Worm (Caenorhabditis elegans) whole organism, L1 larva: Measurements from ENCODE around the gene col-138.

Experiments used
- C04F5.9 ChIP-seq: sonication (generic microtip); optimal IDR thresholded peaks from 2 replicates; lab custom pipeline; 2016; ENCODE audit warnings: missing genetic modification characterization, missing compliant biosample characterization
- C16A3.4 ChIP-seq: fragments of 150-350 bp; optimal IDR thresholded peaks from 2 replicates; lab custom pipeline; 2014; ENCODE audit warnings: missing biosample characterization, missing genetic modification characterization
- ceh-82 ChIP-seq, 3 experiments: fragments of 150-350 bp in 1 of 3; sonication (generic microtip) in 2 of 3; optimal IDR thresholded peaks; 2 replicates each; lab custom pipeline; 2014 to 2017; ENCODE audit warnings: missing biosample characterization in 3 of 3, missing genetic modification characterization in 3 of 3
- dpl-1 ChIP-seq, 3 experiments: fragments of 150-350 bp in 2 of 3; sonication (generic microtip) in 1 of 3; optimal IDR thresholded peaks; 2 replicates each; lab custom pipeline; 2014 to 2017; ENCODE audit warnings: missing biosample characterization in 3 of 3, missing genetic modification characterization in 3 of 3, missing genetic modification reagents in 3 of 3
- dsc-1 ChIP-seq: sonication (generic microtip); optimal IDR thresholded peaks from 2 replicates; lab custom pipeline; 2016; ENCODE audit warnings: mild to moderate bottlenecking, missing genetic modification characterization, missing compliant biosample characterization
- efl-1 ChIP-seq, 4 experiments: fragments of 150-350 bp; optimal IDR thresholded peaks in 3 of 4; peaks in 1 of 4; 1 replicate in 1 of 4; 2 replicates in 3 of 4; lab custom pipeline; 2014; ENCODE audit warnings: missing biosample characterization in 2 of 4, missing genetic modification characterization in 2 of 4, missing genetic modification reagents in 2 of 4
- efl-3 ChIP-seq: fragments of 200-800 bp; sonication (Bioruptor generic); optimal IDR thresholded peaks from 2 replicates; lab custom pipeline; 2018; ENCODE audit warnings: mild to moderate bottlenecking, missing genetic modification characterization, missing compliant biosample characterization
- egl-27 ChIP-seq, 2 experiments: fragments of 150-350 bp in 1 of 2; sonication (generic microtip); optimal IDR thresholded peaks; 3 replicates each; lab custom pipeline; 2017 to 2018; ENCODE audit warnings: missing biosample characterization in 2 of 2, missing genetic modification characterization in 2 of 2, missing genetic modification reagents in 2 of 2
- elt-2 ChIP-seq: sonication (generic microtip); optimal IDR thresholded peaks from 2 replicates; lab custom pipeline; 2016; ENCODE audit warnings: missing genetic modification characterization, mild to moderate bottlenecking, inconsistent platforms, missing compliant biosample characterization, missing genetic modification reagents
- fkh-10 ChIP-seq: sonication (generic microtip); optimal IDR thresholded peaks from 2 replicates; lab custom pipeline; 2017; ENCODE audit warnings: missing biosample characterization, missing genetic modification reagents, missing genetic modification characterization
- fkh-8 ChIP-seq: sonication (generic microtip); optimal IDR thresholded peaks from 2 replicates; lab custom pipeline; 2016; ENCODE audit warnings: mild to moderate bottlenecking, missing genetic modification characterization, missing compliant biosample characterization
- hlh-17 ChIP-seq: fragments of 200-800 bp; sonication (Bioruptor generic); optimal IDR thresholded peaks from 2 replicates; lab custom pipeline; 2018; ENCODE audit warnings: missing genetic modification characterization, mild to moderate bottlenecking, missing compliant biosample characterization, moderate library complexity, borderline replicate concordance
- jun-1 ChIP-seq: fragments of 150-350 bp; optimal IDR thresholded peaks from 2 replicates; lab custom pipeline; 2014; ENCODE audit warnings: missing biosample characterization, missing genetic modification reagents, missing genetic modification characterization
- lin-14 ChIP-seq: fragments of 200-800 bp; sonication (Bioruptor generic); optimal IDR thresholded peaks from 2 replicates; lab custom pipeline; 2018; ENCODE audit warnings: mild to moderate bottlenecking, missing genetic modification characterization, moderate library complexity, missing compliant biosample characterization
- lin-15B ChIP-seq: fragments of 150-350 bp; sonication (generic microtip); optimal IDR thresholded peaks from 3 replicates; lab custom pipeline; 2014; ENCODE audit warnings: missing biosample characterization, missing genetic modification characterization
- mef-2 ChIP-seq: fragments of 150-350 bp; optimal IDR thresholded peaks from 2 replicates; lab custom pipeline; 2014; ENCODE audit warnings: missing biosample characterization, missing genetic modification characterization
- mep-1 ChIP-seq: fragments of 150-350 bp; optimal IDR thresholded peaks from 2 replicates; lab custom pipeline; 2014; ENCODE audit warnings: missing biosample characterization, missing genetic modification characterization
- nhr-11 ChIP-seq: fragments of 150-350 bp; optimal IDR thresholded peaks from 2 replicates; lab custom pipeline; 2014; ENCODE audit warnings: missing biosample characterization, missing genetic modification characterization
- nhr-47 ChIP-seq: sonication (generic microtip); optimal IDR thresholded peaks from 2 replicates; lab custom pipeline; 2016; ENCODE audit warnings: mild to moderate bottlenecking, missing genetic modification characterization, moderate library complexity, missing compliant biosample characterization
- nhr-77 ChIP-seq: fragments of 150-350 bp; optimal IDR thresholded peaks from 2 replicates; lab custom pipeline; 2014; ENCODE audit warnings: missing biosample characterization, missing genetic modification characterization
- nhr-85 ChIP-seq: sonication (generic microtip); peaks from one replicate; lab custom pipeline; 2016; ENCODE audit warnings: missing genetic modification characterization, inconsistent platforms, missing compliant biosample characterization
- nhr-90 ChIP-seq: sonication (generic microtip); optimal IDR thresholded peaks from 2 replicates; lab custom pipeline; 2016; ENCODE audit warnings: mild to moderate bottlenecking, missing genetic modification characterization, missing compliant biosample characterization; ENCODE audit not compliant: poor library complexity
- pqm-1 ChIP-seq: sonication (generic microtip); optimal IDR thresholded peaks from 3 replicates; lab custom pipeline; 2017; ENCODE audit warnings: missing biosample characterization, missing genetic modification characterization
- rnt-1 ChIP-seq: sonication (generic microtip); optimal IDR thresholded peaks from 2 replicates; lab custom pipeline; 2016; ENCODE audit warnings: mild to moderate bottlenecking, missing genetic modification characterization, moderate library complexity, missing compliant biosample characterization
- snpc-4 ChIP-seq: fragments of 150-350 bp; optimal IDR thresholded peaks from 2 replicates; lab custom pipeline; 2014; ENCODE audit warnings: missing biosample characterization, missing genetic modification characterization
- sptf-1 ChIP-seq: fragments of 150-350 bp; optimal IDR thresholded peaks from 2 replicates; lab custom pipeline; 2014; ENCODE audit warnings: missing biosample characterization, missing genetic modification characterization
- tbx-2 ChIP-seq: sonication (generic microtip); optimal IDR thresholded peaks from 2 replicates; lab custom pipeline; 2016; ENCODE audit warnings: missing genetic modification characterization, missing compliant biosample characterization
- tlp-1 ChIP-seq: fragments of 150-350 bp; optimal IDR thresholded peaks from 2 replicates; lab custom pipeline; 2014; ENCODE audit warnings: missing biosample characterization, missing genetic modification characterization
- unc-62 ChIP-seq: fragments of 150-350 bp; optimal IDR thresholded peaks from 2 replicates; lab custom pipeline; 2014; ENCODE audit warnings: missing biosample characterization, missing genetic modification reagents, missing genetic modification characterization
- vab-15 ChIP-seq: sonication (generic microtip); optimal IDR thresholded peaks from 2 replicates; lab custom pipeline; 2017; ENCODE audit warnings: missing genotype, mild to moderate bottlenecking, missing genetic modification characterization, missing compliant biosample characterization
- ztf-4 ChIP-seq: fragments of 150-350 bp; optimal IDR thresholded peaks from 2 replicates; lab custom pipeline; 2014; ENCODE audit warnings: missing biosample characterization, missing genetic modification characterization

col-138 gene

ce11 chrIV:17179071-17179470 lies 4.5 kb downstream of the col-138 start:
- TF ChIP-seq pqm-1 (tag; lab: Kevin White, UChicago) (peak; percentile 73), lin-15B (tag; lab: Kevin White, UChicago) (no peak), mef-2 (tag; lab: Kevin White, UChicago) (no peak), elt-2 (peak; percentile 59), efl-3 (GFP tag; lab: Kevin White, UChicago) (no peak)
- TF ChIP-seq, all 84 proteins: peak for 2

- no peak for TF ChIP-seq nhr-47
- no peak for TF ChIP-seq sptf-1 (tag; lab: Kevin White, UChicago)
- TF ChIP-seq nhr-85: no peak
These were observed 7.4 kb downstream of the col-138 start, which contains the start of gene C52D10.3 for ce11 chrIV:17176177-17176576. TSS of gene C52D10.3 (plus strand) at chrIV:17176477.

ce11 chrIV:17174980-17175379 lies 8.5 kb downstream of the col-138 start:
- TF ChIP-seq nhr-77 (tag; lab: Kevin White, UChicago) (no peak), efl-1 (optimal IDR thresholded peaks at IDR 0.05; lab: Kevin White, UChicago) (no peak), efl-1 (GFP tag; optimal IDR thresholded peaks at IDR 0.05 in 1 of 2; lab: Kevin White, UChicago) (peak in 1 of 2 experiments; percentile 68)

ce11 chrIV:17174087-17174486 lies 9.4 kb downstream of the col-138 start:
- TF ChIP-seq egl-27 (tag; optimal IDR thresholded peaks at IDR 0.05; lab: Kevin White, UChicago) (no peak), elt-2 (peak; percentile 94), jun-1 (peak; percentile 0), nhr-90 (tag; lab: Kevin White, UChicago) (peak; percentile 35), dpl-1 (GFP tag; optimal IDR thresholded peaks at IDR 0.05; lab: Kevin White, UChicago) (no peak)

- TF ChIP-seq elt-2 (peak; percentile 87), pqm-1 (tag; lab: Kevin White, UChicago) (peak; percentile 83), tlp-1 (tag; lab: Kevin White, UChicago) (peak; percentile 9), fkh-8 (no peak), lin-14 (peak; percentile 42), ztf-4 (tag; lab: Kevin White, UChicago) (no peak), fkh-10 (GFP tag; lab: Kevin White, UChicago) (no peak), C16A3.4 (no peak), ceh-82 (tag; optimal IDR thresholded peaks at IDR 0.05; lab: Kevin White, UChicago) (no peak)
These were observed 11.8 kb downstream of the col-138 start for ce11 chrIV:17171732-17172131.

- TF ChIP-seq nhr-90 (tag; lab: Kevin White, UChicago) (no peak), dsc-1 (tag; lab: Kevin White, UChicago) (no peak), rnt-1 (tag; lab: Kevin White, UChicago) (no peak), tbx-2 (tag; lab: Kevin White, UChicago) (no peak), vab-15 (tag; lab: Kevin White, UChicago) (no peak), nhr-11 (tag; lab: Kevin White, UChicago) (no peak), C04F5.9 (no peak), fkh-10 (GFP tag; lab: Kevin White, UChicago) (no peak), hlh-17 (no peak), unc-62 (GFP tag; lab: Kevin White, UChicago) (no peak), snpc-4 (tag; lab: Kevin White, UChicago) (no peak), mep-1 (tag; lab: Kevin White, UChicago) (no peak)
- TF ChIP-seq, all 84 proteins: peak for 0
These were observed 16.6 kb downstream of the col-138 start, which contains the start of gene skr-12 for ce11 chrIV:17166974-17167373. TSS of gene skr-12 (plus strand) at chrIV:17167274.
